Fruit fly (Drosophila melanogaster): ENCODE results near the gene Ndc80.

- TF ChIP-seq pan (optimal IDR thresholded peaks at IDR 0.05) (no peak), EcR (GFP tag; optimal IDR thresholded peaks at IDR 0.05) (no peak)
These were observed 48.8 kb downstream of the Ndc80 start for dm6 chrX:13563042-13563441.
